Worm (Caenorhabditis elegans) whole organism, L4/young adult: ENCODE data around the gene Y41D4B.6.

Experiments
- W03F9.2 ChIP-seq: fragments of 150-350 bp; optimal IDR thresholded peaks from 2 replicates; lab custom pipeline; 2014; ENCODE audit warnings: missing biosample characterization, missing genetic modification characterization
- dao-5 ChIP-seq: sonication (generic microtip); optimal IDR thresholded peaks from 2 replicates; lab custom pipeline; 2016; ENCODE audit warnings: missing genotype, missing genetic modification characterization, moderate library complexity, missing compliant biosample characterization
- him-1 ChIP-seq: sonication (generic microtip); optimal IDR thresholded peaks from 2 replicates; lab custom pipeline; 2016; ENCODE audit warnings: missing genotype, missing genetic modification reagents, missing genetic modification characterization, missing compliant biosample characterization

DNA sequence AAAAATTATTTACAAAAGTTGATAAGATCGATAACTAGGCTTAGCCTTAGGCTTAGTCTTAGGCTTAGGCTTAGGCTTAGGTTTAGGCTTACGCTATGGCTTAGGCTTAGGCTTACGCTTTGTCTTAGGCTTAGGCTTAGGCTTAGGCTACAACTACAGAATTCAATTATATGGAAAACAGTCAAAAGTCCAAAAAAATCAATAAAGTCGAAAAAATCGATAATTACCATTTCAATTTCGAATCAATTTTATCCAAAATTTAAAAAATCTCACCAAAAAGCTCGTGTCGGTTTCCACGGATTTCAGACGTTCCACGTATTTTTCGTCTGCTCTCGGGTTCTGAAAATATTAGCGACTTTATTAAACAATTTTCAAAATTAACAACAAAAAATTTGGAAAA is 43.4 kb downstream of the Y41D4B.6 start:
- no peak for TF ChIP-seq him-1
- no peak for TF ChIP-seq W03F9.2 (tag; lab: Kevin White, UChicago)
- TF ChIP-seq dao-5 = no peak
